Worm (Caenorhabditis elegans) whole organism, L4 larva: Measurements from ENCODE around the gene sip-1.

Experiments
- D1046.2 ChIP-seq: fragments of 200-800 bp; sonication (Bioruptor generic); IDR thresholded peaks from 2 replicates; pipeline ENCODE4 v1.3.6; 2022; ENCODE audit warnings: missing genetic modification characterization, missing compliant biosample characterization
- F44E2.7 ChIP-seq: fragments of 200-800 bp; sonication (Bioruptor generic); IDR thresholded peaks from 2 replicates; pipeline ENCODE4 v2.1.2; 2022; ENCODE audit warnings: missing genetic modification characterization, missing compliant biosample characterization
- aha-1 ChIP-seq: fragments of 150-350 bp; peaks from one replicate; lab custom pipeline; 2014; ENCODE audit warnings: missing biosample characterization, missing genetic modification characterization
- ceh-20 ChIP-seq: fragments of 200-800 bp; sonication (Bioruptor generic); IDR thresholded peaks from 2 replicates; pipeline ENCODE4 v1.3.6; 2022; ENCODE audit warnings: missing genetic modification reagents, missing genetic modification characterization, missing compliant biosample characterization
- ceh-28 ChIP-seq: fragments of 150-350 bp; optimal IDR thresholded peaks from 2 replicates; lab custom pipeline; 2014; ENCODE audit warnings: missing biosample characterization, missing genetic modification reagents, missing genetic modification characterization
- ctbp-1 ChIP-seq: fragments of 200-800 bp; sonication (Bioruptor generic); IDR thresholded peaks from 2 replicates; pipeline ENCODE4 v1.3.6; 2022; ENCODE audit warnings: missing genetic modification reagents, missing genetic modification characterization, missing compliant biosample characterization
- daf-16 ChIP-seq, 3 experiments: sonication (generic microtip); optimal IDR thresholded peaks; 2 replicates each; lab custom pipeline; 2016 to 2017; ENCODE audit warnings: missing genetic modification characterization in 3 of 3, missing genetic modification reagents in 3 of 3, mild to moderate bottlenecking in 2 of 3, missing compliant biosample characterization in 2 of 3, missing biosample characterization in 1 of 3, moderate library complexity in 1 of 3
- daf-8 ChIP-seq: fragments of 200-800 bp; sonication (Bioruptor generic); IDR thresholded peaks from 2 replicates; pipeline ENCODE4 v1.3.6; 2022; ENCODE audit warnings: missing genetic modification characterization, missing compliant biosample characterization
- dmd-6 ChIP-seq: fragments of 200-800 bp; sonication (Bioruptor generic); IDR thresholded peaks from 2 replicates; pipeline ENCODE4 v1.3.6; 2022; ENCODE audit warnings: missing genetic modification reagents, missing genetic modification characterization, missing compliant biosample characterization
- duxl-1 ChIP-seq: sonication (generic microtip); optimal IDR thresholded peaks from 2 replicates; lab custom pipeline; 2016; ENCODE audit warnings: mild to moderate bottlenecking, missing genetic modification characterization, moderate library complexity, missing compliant biosample characterization; ENCODE audit not compliant: poor library complexity
- dve-1 ChIP-seq: sonication (generic microtip); optimal IDR thresholded peaks from 2 replicates; lab custom pipeline; 2017; ENCODE audit warnings: antibody characterized with exemption, mild to moderate bottlenecking, missing genetic modification characterization, missing compliant biosample characterization; ENCODE audit not compliant: insufficient read depth
- egl-43 ChIP-seq: fragments of 200-800 bp; sonication (Bioruptor generic); IDR thresholded peaks from 2 replicates; pipeline ENCODE4 v1.3.6; 2022; ENCODE audit warnings: missing genetic modification reagents, missing genetic modification characterization, missing compliant biosample characterization
- gei-8 ChIP-seq: fragments of 200-800 bp; sonication (Bioruptor generic); optimal IDR thresholded peaks from 2 replicates; lab custom pipeline; 2018; ENCODE audit warnings: mild to moderate bottlenecking, missing genetic modification characterization, missing compliant biosample characterization
- hlh-11 ChIP-seq: fragments of 200-800 bp; sonication (Bioruptor generic); optimal IDR thresholded peaks from 2 replicates; lab custom pipeline; 2018; ENCODE audit warnings: mild to moderate bottlenecking, missing genetic modification characterization, missing compliant biosample characterization
- hlh-30 ChIP-seq: sonication (generic microtip); optimal IDR thresholded peaks from 2 replicates; lab custom pipeline; 2017; ENCODE audit warnings: antibody characterized with exemption, mild to moderate bottlenecking, missing genetic modification characterization, missing compliant biosample characterization; ENCODE audit not compliant: insufficient read depth
- lim-7 ChIP-seq: fragments of 200-800 bp; sonication (Bioruptor generic); IDR thresholded peaks from 2 replicates; pipeline ENCODE4 v1.3.6; 2022; ENCODE audit warnings: missing genetic modification characterization, missing compliant biosample characterization
- lin-1 ChIP-seq: fragments of 200-800 bp; sonication (Bioruptor generic); IDR thresholded peaks from 2 replicates; pipeline ENCODE4 v1.3.6; 2022; ENCODE audit warnings: missing genetic modification reagents, missing genetic modification characterization, missing compliant biosample characterization
- lin-15B ChIP-seq: fragments of 150-350 bp; sonication (generic microtip); optimal IDR thresholded peaks from 3 replicates; lab custom pipeline; 2014; ENCODE audit warnings: missing biosample characterization, missing genetic modification characterization
- lin-39 ChIP-seq: fragments of 150-350 bp; optimal IDR thresholded peaks from 2 replicates; lab custom pipeline; 2014; ENCODE audit warnings: missing biosample characterization, missing genetic modification reagents, missing genetic modification characterization
- mdl-1 ChIP-seq, 2 experiments: fragments of 150-350 bp in 1 of 2; sonication (generic microtip) in 1 of 2; optimal IDR thresholded peaks; 2 replicates each; lab custom pipeline; 2014 to 2017; ENCODE audit warnings: missing biosample characterization in 2 of 2, missing genetic modification characterization in 2 of 2
- mxl-2 ChIP-seq: fragments of 200-800 bp; sonication (Bioruptor generic); conservative IDR thresholded peaks from 2 replicates; pipeline ENCODE4 v1.3.6; 2022; ENCODE audit warnings: missing genetic modification reagents, missing genetic modification characterization, missing compliant biosample characterization
- mxl-3 ChIP-seq: fragments of 200-800 bp; sonication (Bioruptor generic); optimal IDR thresholded peaks from 2 replicates; lab custom pipeline; 2018; ENCODE audit warnings: mild to moderate bottlenecking, missing genetic modification characterization, missing compliant biosample characterization
- nhr-28 ChIP-seq: fragments of 150-350 bp; optimal IDR thresholded peaks from 2 replicates; lab custom pipeline; 2014; ENCODE audit warnings: missing biosample characterization, missing genetic modification characterization
- nhr-6 ChIP-seq: fragments of 150-350 bp; optimal IDR thresholded peaks from 2 replicates; lab custom pipeline; 2014; ENCODE audit warnings: missing biosample characterization, missing genetic modification characterization
- nhr-77 ChIP-seq: fragments of 150-350 bp; optimal IDR thresholded peaks from 2 replicates; lab custom pipeline; 2014; ENCODE audit warnings: missing biosample characterization, missing genetic modification characterization
- php-3 ChIP-seq: fragments of 200-800 bp; sonication (Bioruptor generic); IDR thresholded peaks from 2 replicates; pipeline ENCODE4 v1.3.6; 2022; ENCODE audit warnings: missing genetic modification reagents, missing genetic modification characterization, missing compliant biosample characterization
- pqm-1 ChIP-seq: sonication (generic microtip); optimal IDR thresholded peaks from 2 replicates; lab custom pipeline; 2017; ENCODE audit warnings: missing biosample characterization, missing genetic modification characterization
- rbr-2 ChIP-seq: sonication (generic microtip); optimal IDR thresholded peaks from 2 replicates; lab custom pipeline; 2016; ENCODE audit warnings: missing genotype, missing genetic modification characterization, missing compliant biosample characterization
- saeg-2 ChIP-seq: fragments of 200-800 bp; sonication (Bioruptor generic); IDR thresholded peaks from 2 replicates; pipeline ENCODE4 v1.3.6; 2022; ENCODE audit warnings: missing genetic modification reagents, missing genetic modification characterization, missing compliant biosample characterization
- sdz-12 ChIP-seq: fragments of 200-800 bp; sonication (Bioruptor generic); optimal IDR thresholded peaks from 2 replicates; lab custom pipeline; 2018; ENCODE audit warnings: mild to moderate bottlenecking, missing genetic modification characterization, missing compliant biosample characterization
- spr-3 ChIP-seq: fragments of 200-800 bp; sonication (Bioruptor generic); optimal IDR thresholded peaks from 2 replicates; lab custom pipeline; 2018; ENCODE audit warnings: mild to moderate bottlenecking, missing genetic modification characterization, missing compliant biosample characterization
- tag-97 ChIP-seq: fragments of 200-800 bp; sonication (Bioruptor generic); IDR thresholded peaks from 2 replicates; pipeline ENCODE4 v1.3.6; 2022; ENCODE audit warnings: missing genetic modification characterization, missing compliant biosample characterization
- tra-1 ChIP-seq: fragments of 200-800 bp; sonication (Bioruptor generic); IDR thresholded peaks from 2 replicates; pipeline ENCODE4 v1.3.6; 2022; ENCODE audit warnings: missing genetic modification reagents, missing genetic modification characterization, missing compliant biosample characterization
- unc-130 ChIP-seq: sonication (generic microtip); optimal IDR thresholded peaks from 2 replicates; lab custom pipeline; 2016; ENCODE audit warnings: missing genetic modification reagents, missing genetic modification characterization, missing compliant biosample characterization
- unc-62 ChIP-seq, 3 experiments: fragments of 150-350 bp in 1 of 3; sonication (generic microtip); optimal IDR thresholded peaks in 2 of 3; peaks in 1 of 3; 1 replicate in 1 of 3; 2 replicates in 2 of 3; lab custom pipeline; 2014 to 2017; ENCODE audit warnings: missing biosample characterization in 3 of 3, missing genetic modification characterization in 3 of 3, missing genetic modification reagents in 3 of 3, missing genotype in 1 of 3
- zfp-2 ChIP-seq: sonication (generic microtip); optimal IDR thresholded peaks from 2 replicates; lab custom pipeline; 2016; ENCODE audit warnings: mild to moderate bottlenecking, missing genetic modification characterization, missing compliant biosample characterization
- zfp-3 ChIP-seq: fragments of 200-800 bp; sonication (Bioruptor generic); conservative IDR thresholded peaks from 2 replicates; pipeline ENCODE4 v1.3.6; 2022; ENCODE audit warnings: missing genetic modification reagents, missing genetic modification characterization, missing compliant biosample characterization

sip-1 gene

ce11 chrIII:10488052-10488451 lies 18.5 kb downstream of the sip-1 start, which contains the start of gene ptr-25:
Gene ptr-25, plus strand, starts transcription at chrIII:10488124.
- TF ChIP-seq unc-62 (GFP tag; optimal IDR thresholded peaks at IDR 0.05 in 1 of 2; lab: Kevin White, UChicago): peak in 1 of 2 experiments; percentile 94
- TF ChIP-seq unc-62 (tag; optimal IDR thresholded peaks at IDR 0.05; lab: Kevin White, UChicago): no peak
- no peak for TF ChIP-seq gei-8 (GFP tag; lab: Kevin White, UChicago)

- TF ChIP-seq dve-1 (tag; lab: Kevin White, UChicago): no peak
- no peak for TF ChIP-seq rbr-2 (tag; lab: Kevin White, UChicago)
- no peak for TF ChIP-seq D1046.2 (GFP tag; lab: Robert Waterston, UW)
- peak; percentile 34 for TF ChIP-seq nhr-28 (tag; lab: Kevin White, UChicago)
- TF ChIP-seq php-3 (GFP tag; lab: Robert Waterston, UW): no peak
- TF ChIP-seq lin-39 (tag; lab: Kevin White, UChicago): no peak
- no peak for TF ChIP-seq pqm-1
- TF ChIP-seq lim-7 (GFP tag; lab: Robert Waterston, UW): no peak
- TF ChIP-seq mxl-2 (GFP tag; lab: Robert Waterston, UW): no peak
- TF ChIP-seq mxl-3 (GFP tag; lab: Kevin White, UChicago): peak; percentile 45
- no peak for TF ChIP-seq nhr-77
- TF ChIP-seq lin-1: no peak
Measured at ce11 chrIII:10486455-10486854, 20.1 kb downstream of the sip-1 start.

- TF ChIP-seq daf-8 (GFP tag; lab: Robert Waterston, UW): no peak
- TF ChIP-seq daf-16 (GFP tag; optimal IDR thresholded peaks at IDR 0.05; lab: Kevin White, UChicago): no peak
- TF ChIP-seq daf-16 (tag; optimal IDR thresholded peaks at IDR 0.05; lab: Kevin White, UChicago): peak; percentile 18
- TF ChIP-seq, all 104 proteins: peak for 1
Measured at ce11 chrIII:10481988-10482387, 24.6 kb downstream of the sip-1 start, which contains the start of gene D2045.8. Gene D2045.8, plus strand, starts transcription at chrIII:10482288.

ce11 chrIII:10481497-10481896 lies 25.1 kb downstream of the sip-1 start:
- TF ChIP-seq daf-16 (GFP tag; optimal IDR thresholded peaks at IDR 0.05; lab: Kevin White, UChicago) (no peak), daf-16 (tag; optimal IDR thresholded peaks at IDR 0.05; lab: Kevin White, UChicago) (peak; percentile 29), duxl-1 (tag; lab: Kevin White, UChicago) (no peak), tra-1 (GFP tag; lab: Robert Waterston, UW) (no peak), hlh-30 (tag; lab: Kevin White, UChicago) (peak; percentile 12), hlh-11 (tag; lab: Kevin White, UChicago) (peak; percentile 11), dve-1 (tag; lab: Kevin White, UChicago) (peak; percentile 64), dmd-6 (GFP tag; lab: Robert Waterston, UW) (0 out of 2 replicates have a peak, but pooled peaks have one; percentile 25), ceh-28 (tag; lab: Kevin White, UChicago) (no peak), unc-62 (GFP tag; optimal IDR thresholded peaks at IDR 0.05 in 1 of 2; lab: Kevin White, UChicago) (peak in 1 of 2 experiments; percentile 93), unc-62 (tag; optimal IDR thresholded peaks at IDR 0.05; lab: Kevin White, UChicago) (no peak), ctbp-1 (GFP tag; lab: Robert Waterston, UW) (no peak)

- TF ChIP-seq ceh-20 (no peak), F44E2.7 (GFP tag; lab: Robert Waterston, UW) (no peak), lin-15B (tag; lab: Kevin White, UChicago) (no peak), rbr-2 (tag; lab: Kevin White, UChicago) (no peak), dmd-6 (GFP tag; lab: Robert Waterston, UW) (no peak), saeg-2 (GFP tag; lab: Robert Waterston, UW) (no peak), zfp-2 (tag; lab: Kevin White, UChicago) (no peak), tag-97 (no peak), aha-1 (tag; lab: Kevin White, UChicago) (no peak), sdz-12 (GFP tag; lab: Kevin White, UChicago) (no peak), zfp-3 (GFP tag; lab: Robert Waterston, UW) (no peak), unc-130 (GFP tag; lab: Kevin White, UChicago) (no peak), nhr-6 (tag; lab: Kevin White, UChicago) (no peak), hlh-11 (tag; lab: Kevin White, UChicago) (no peak), mdl-1 (tag; optimal IDR thresholded peaks at IDR 0.05; lab: Kevin White, UChicago) (no peak), egl-43 (GFP tag; lab: Robert Waterston, UW) (no peak), spr-3 (GFP tag; lab: Kevin White, UChicago) (no peak)
Measured at ce11 chrIII:10479180-10479579, 27.4 kb downstream of the sip-1 start, which contains the start of gene D2045.7. Gene D2045.7, plus strand, starts transcription at chrIII:10479480.
